Fruit fly (Drosophila melanogaster) whole organism, pupa: ENCODE data around the gene CG14658.

Source experiments
- CG10348 ChIP-seq: fragments of 200-800 bp; sonication (Bioruptor generic); IDR thresholded peaks from 2 replicates; pipeline ENCODE4 v1.3.6; 2022; ENCODE audit warnings: missing biosample characterization, missing genetic modification characterization
- CG8159 ChIP-seq: fragments of 200-800 bp; sonication (Bioruptor generic); optimal IDR thresholded peaks from 3 replicates; lab custom pipeline; 2018; ENCODE audit warnings: missing biosample characterization, mild to moderate bottlenecking, missing genetic modification characterization, moderate library complexity
- D1 ChIP-seq: fragments of 200-800 bp; sonication (Bioruptor generic); optimal IDR thresholded peaks from 2 replicates; lab custom pipeline; 2018; ENCODE audit warnings: missing biosample characterization, mild to moderate bottlenecking, missing genetic modification characterization, moderate library complexity
- EcR ChIP-seq: fragments of 200-800 bp; sonication (Bioruptor generic); optimal IDR thresholded peaks from 3 replicates; lab custom pipeline; 2019; ENCODE audit warnings: missing biosample characterization, missing genetic modification characterization, mild to moderate bottlenecking, moderate library complexity, missing genetic modification reagents
- Pif1B ChIP-seq: fragments of 200-800 bp; sonication (Bioruptor generic); optimal IDR thresholded peaks from 3 replicates; lab custom pipeline; 2016; ENCODE audit warnings: missing biosample characterization, missing genetic modification characterization
- gl ChIP-seq: fragments of 200-800 bp; sonication (Bioruptor generic); optimal IDR thresholded peaks from 2 replicates; lab custom pipeline; 2018; ENCODE audit warnings: missing biosample characterization, mild to moderate bottlenecking, missing genetic modification characterization

dm6 chr3R:4854216-4854615 is 23.9 kb upstream of the CG14658 start:
- TF ChIP-seq D1: no peak
- no peak for TF ChIP-seq gl (tag; lab: Kevin White, UChicago)
- TF ChIP-seq EcR (GFP tag; lab: Kevin White, UChicago): no peak
- no peak for TF ChIP-seq Pif1B
- TF ChIP-seq CG10348: no peak
- no peak for TF ChIP-seq CG8159 (tag; lab: Kevin White, UChicago)
